Fruit fly (Drosophila melanogaster) whole organism, embryonic: ENCODE data around the gene RpL35.

Source experiments
- Abd-B ChIP-seq: fragments of 200-800 bp; sonication (Bioruptor generic); optimal IDR thresholded peaks from 2 replicates; lab custom pipeline; 2018; ENCODE audit warnings: missing biosample characterization, mild to moderate bottlenecking, missing genetic modification characterization, moderate library complexity
- Atf-2 ChIP-seq: fragments of 200-800 bp; sonication (Bioruptor generic); optimal IDR thresholded peaks from 2 replicates; lab custom pipeline; 2016; ENCODE audit warnings: missing biosample characterization, missing genetic modification characterization
- Awh ChIP-seq: fragments of 200-800 bp; sonication (Bioruptor generic); IDR thresholded peaks from 2 replicates; pipeline ENCODE4, ENCODE4 v1.3.6; 2022; ENCODE audit warnings: missing biosample characterization, missing genetic modification characterization
- CG10959 ChIP-seq: fragments of 200-800 bp; sonication (Bioruptor generic); IDR thresholded peaks from 2 replicates; pipeline ENCODE4 v1.3.6; 2022; ENCODE audit warnings: missing biosample characterization, missing genetic modification characterization
- CG11247 ChIP-seq: fragments of 200-800 bp; sonication (Bioruptor generic); IDR thresholded peaks from 2 replicates; pipeline ENCODE4 v1.3.6; 2022; ENCODE audit warnings: missing biosample characterization, missing genetic modification characterization
- CG11456 ChIP-seq: fragments of 200-800 bp; sonication (Bioruptor generic); IDR thresholded peaks from 3 replicates; pipeline ENCODE4 v1.3.6; 2022; ENCODE audit warnings: missing biosample characterization, missing genetic modification characterization
- CG1233 ChIP-seq: fragments of 200-800 bp; sonication (Bioruptor generic); optimal IDR thresholded peaks from 4 replicates; lab custom pipeline; 2018; ENCODE audit warnings: missing biosample characterization, mild to moderate bottlenecking, missing genetic modification characterization
- CG13775 ChIP-seq: fragments of 200-800 bp; sonication (Bioruptor generic); optimal IDR thresholded peaks from 3 replicates; lab custom pipeline; 2017; ENCODE audit warnings: missing biosample characterization, mild to moderate bottlenecking, missing genetic modification characterization
- CG17802 ChIP-seq: fragments of 200-800 bp; sonication (Bioruptor generic); optimal IDR thresholded peaks from 2 replicates; lab custom pipeline; 2018; ENCODE audit warnings: missing biosample characterization, mild to moderate bottlenecking, missing genetic modification characterization, moderate library complexity
- CG17912 ChIP-seq: fragments of 200-800 bp; sonication (Bioruptor generic); optimal IDR thresholded peaks from 2 replicates; lab custom pipeline; 2018; ENCODE audit warnings: missing biosample characterization, mild to moderate bottlenecking, missing genetic modification characterization
- CG18476 ChIP-seq: fragments of 200-800 bp; sonication (Bioruptor generic); optimal IDR thresholded peaks from 2 replicates; lab custom pipeline; 2016; ENCODE audit warnings: missing biosample characterization, mild to moderate bottlenecking, missing genetic modification characterization
- CG18764 ChIP-seq: fragments of 200-800 bp; sonication (Bioruptor generic); optimal IDR thresholded peaks from 3 replicates; lab custom pipeline; 2016; ENCODE audit warnings: missing biosample characterization, missing genetic modification characterization
- CG2120 ChIP-seq: fragments of 200-800 bp; sonication (Bioruptor generic); optimal IDR thresholded peaks from 3 replicates; lab custom pipeline; 2016; ENCODE audit warnings: missing biosample characterization, missing genetic modification characterization
- CG34224 ChIP-seq: fragments of 200-800 bp; sonication (Bioruptor generic); IDR thresholded peaks from 3 replicates; pipeline ENCODE4 v1.3.6; 2022; ENCODE audit warnings: missing biosample characterization, missing genetic modification characterization; ENCODE audit not compliant: partially characterized antibody
- CG6175 ChIP-seq: fragments of 200-800 bp; sonication (Bioruptor generic); IDR thresholded peaks from 3 replicates; pipeline ENCODE4 v1.3.6; 2022; ENCODE audit warnings: missing biosample characterization, missing genetic modification characterization
- CG6854 ChIP-seq: fragments of 200-800 bp; sonication (Bioruptor generic); optimal IDR thresholded peaks from 3 replicates; lab custom pipeline; 2017; ENCODE audit warnings: missing biosample characterization, mild to moderate bottlenecking, missing genetic modification characterization
- CG8089 ChIP-seq: fragments of 200-800 bp; sonication (Bioruptor generic); optimal IDR thresholded peaks from 3 replicates; lab custom pipeline; 2016; ENCODE audit warnings: missing biosample characterization, missing genetic modification characterization
- CG8281 ChIP-seq: fragments of 200-800 bp; sonication (Bioruptor generic); optimal IDR thresholded peaks from 2 replicates; lab custom pipeline; 2018; ENCODE audit warnings: missing biosample characterization, mild to moderate bottlenecking, missing genetic modification characterization, moderate library complexity
- CkIIα-i1 ChIP-seq: fragments of 200-800 bp; sonication (Bioruptor generic); IDR thresholded peaks from 2 replicates; pipeline ENCODE4 v1.3.6; 2022; ENCODE audit warnings: missing biosample characterization, missing genetic modification characterization
- Doc2 ChIP-seq: fragments of 200-800 bp; sonication (Bioruptor generic); IDR thresholded peaks from 2 replicates; pipeline ENCODE4 v1.3.6; 2022; ENCODE audit warnings: missing biosample characterization, missing genetic modification characterization
- Drgx ChIP-seq: fragments of 200-800 bp; sonication (Bioruptor generic); IDR thresholded peaks from 2 replicates; pipeline ENCODE4 v1.3.6; 2022; ENCODE audit warnings: missing biosample characterization, missing genetic modification characterization
- ERR ChIP-seq: fragments of 200-800 bp; sonication (Bioruptor generic); optimal IDR thresholded peaks from 2 replicates; lab custom pipeline; 2016; ENCODE audit warnings: missing biosample characterization, missing genetic modification characterization
- Elba2 ChIP-seq: fragments of 200-800 bp; sonication (Bioruptor generic); optimal IDR thresholded peaks from 3 replicates; lab custom pipeline; 2016; ENCODE audit warnings: missing biosample characterization, missing genetic modification characterization
- MTF-1 ChIP-seq: fragments of 200-800 bp; sonication (Bioruptor generic); optimal IDR thresholded peaks from 2 replicates; lab custom pipeline; 2018; ENCODE audit warnings: missing biosample characterization, mild to moderate bottlenecking, missing genetic modification characterization, borderline replicate concordance
- Nf-YC ChIP-seq: fragments of 200-800 bp; optimal IDR thresholded peaks from 3 replicates; lab custom pipeline; 2019; ENCODE audit warnings: missing biosample characterization, mild to moderate bottlenecking, missing genetic modification characterization, moderate library complexity
- Rfx ChIP-seq: fragments of 200-800 bp; sonication (Bioruptor generic); IDR thresholded peaks from 2 replicates; pipeline ENCODE4 v1.3.6; 2022; ENCODE audit warnings: missing biosample characterization, missing genetic modification characterization
- Sox100B ChIP-seq: fragments of 200-800 bp; sonication (Bioruptor generic); optimal IDR thresholded peaks from 3 replicates; lab custom pipeline; 2018; ENCODE audit warnings: missing biosample characterization, mild to moderate bottlenecking, missing genetic modification characterization
- Ssrp ChIP-seq: fragments of 200-800 bp; sonication (Bioruptor generic); optimal IDR thresholded peaks from 2 replicates; lab custom pipeline; 2018; ENCODE audit warnings: missing biosample characterization, mild to moderate bottlenecking, missing genetic modification characterization, moderate library complexity
- Tbp ChIP-seq: fragments of >200 bp; optimal IDR thresholded peaks from 2 replicates; lab custom pipeline; 2018; ENCODE audit warnings: missing biosample characterization, missing genetic modification characterization
- Xbp1 ChIP-seq: fragments of 200-800 bp; sonication (Bioruptor generic); optimal IDR thresholded peaks from 3 replicates; lab custom pipeline; 2016; ENCODE audit warnings: missing biosample characterization, mild to moderate bottlenecking, missing genetic modification characterization
- bcd ChIP-seq: fragments of 200-800 bp; sonication (Bioruptor generic); optimal IDR thresholded peaks from 2 replicates; lab custom pipeline; 2017; ENCODE audit warnings: missing biosample characterization, mild to moderate bottlenecking, missing genetic modification characterization
- bsh ChIP-seq, 2 experiments: fragments of 200-800 bp; sonication (Bioruptor generic); optimal IDR thresholded peaks; 2 replicates each; lab custom pipeline; 2017 to 2018; ENCODE audit warnings: mild to moderate bottlenecking in 2 of 2, missing biosample characterization in 2 of 2, missing genetic modification characterization in 2 of 2, moderate library complexity in 1 of 2
- btn ChIP-seq: fragments of 200-800 bp; sonication (Bioruptor generic); optimal IDR thresholded peaks from 2 replicates; lab custom pipeline; 2016; ENCODE audit warnings: missing biosample characterization, missing genetic modification characterization
- dimm ChIP-seq: fragments of 200-800 bp; sonication (Bioruptor generic); IDR thresholded peaks from 2 replicates; pipeline ENCODE4 v1.3.6; 2022; ENCODE audit warnings: missing biosample characterization, missing genetic modification characterization
- disco-r ChIP-seq: fragments of 200-800 bp; sonication (Bioruptor generic); optimal IDR thresholded peaks from 2 replicates; lab custom pipeline; 2016; ENCODE audit warnings: missing biosample characterization, missing genetic modification characterization
- dpn ChIP-seq, 2 experiments: fragments of 200-800 bp; sonication (Bioruptor generic); optimal IDR thresholded peaks; 3 replicates each; lab custom pipeline; 2016; ENCODE audit warnings: missing biosample characterization in 2 of 2, missing genetic modification characterization in 2 of 2
- esg ChIP-seq: fragments of 200-800 bp; sonication (Bioruptor generic); conservative IDR thresholded peaks from 2 replicates; pipeline ENCODE4 v1.3.6; 2022; ENCODE audit warnings: missing biosample characterization, missing genetic modification characterization
- eyg ChIP-seq: fragments of 200-800 bp; sonication (Bioruptor generic); optimal IDR thresholded peaks from 3 replicates; lab custom pipeline; 2016; ENCODE audit warnings: missing biosample characterization, missing genetic modification characterization
- pho ChIP-seq: fragments of 200-800 bp; sonication (Bioruptor generic); optimal IDR thresholded peaks from 2 replicates; lab custom pipeline; 2016; ENCODE audit warnings: missing biosample characterization, missing genetic modification characterization
- pzg ChIP-seq: fragments of 200-800 bp; sonication (Bioruptor generic); optimal IDR thresholded peaks from 3 replicates; lab custom pipeline; 2018; ENCODE audit warnings: missing biosample characterization, mild to moderate bottlenecking, missing genetic modification characterization, moderate library complexity
- ranshi ChIP-seq: fragments of 200-800 bp; sonication (Bioruptor generic); IDR thresholded peaks from 2 replicates; pipeline ENCODE4 v1.3.6; 2022; ENCODE audit warnings: missing biosample characterization, missing genetic modification characterization
- salm ChIP-seq: fragments of 200-800 bp; sonication (Bioruptor generic); optimal IDR thresholded peaks from 2 replicates; lab custom pipeline; 2018; ENCODE audit warnings: missing biosample characterization, mild to moderate bottlenecking, missing genetic modification characterization
- sr ChIP-seq: fragments of 200-800 bp; sonication (Bioruptor generic); IDR thresholded peaks from 3 replicates; pipeline ENCODE4 v1.3.6; 2022; ENCODE audit warnings: missing biosample characterization, missing genetic modification characterization
- tna ChIP-seq: fragments of 200-800 bp; sonication (Bioruptor generic); IDR thresholded peaks from 2 replicates; pipeline ENCODE4 v1.3.6; 2022; ENCODE audit warnings: missing biosample characterization, missing genetic modification characterization; ENCODE audit not compliant: partially characterized antibody
- trh ChIP-seq: fragments of 200-800 bp; sonication (Bioruptor generic); optimal IDR thresholded peaks from 2 replicates; lab custom pipeline; 2016; ENCODE audit warnings: missing biosample characterization, missing genetic modification characterization
- tup ChIP-seq: fragments of 200-800 bp; sonication (Bioruptor generic); optimal IDR thresholded peaks from 2 replicates; lab custom pipeline; 2016; ENCODE audit warnings: missing biosample characterization, mild to moderate bottlenecking, missing genetic modification characterization, moderate library complexity
- wek ChIP-seq: fragments of 200-800 bp; sonication (Bioruptor generic); optimal IDR thresholded peaks from 3 replicates; lab custom pipeline; 2018; ENCODE audit warnings: missing biosample characterization, mild to moderate bottlenecking, missing genetic modification characterization, moderate library complexity
- zfh1 ChIP-seq: fragments of 200-800 bp; sonication (Bioruptor generic); IDR thresholded peaks from 3 replicates; pipeline ENCODE4 v1.3.6; 2022; ENCODE audit warnings: missing biosample characterization, missing genetic modification characterization
- zfh2 ChIP-seq: fragments of 200-800 bp; sonication (Bioruptor generic); optimal IDR thresholded peaks from 2 replicates; lab custom pipeline; 2016; ENCODE audit warnings: missing biosample characterization, missing genetic modification characterization

RpL35 gene

dm6 chrX:5677400-5678177 is 5.4 kb downstream of the RpL35 start (continued):
- TF ChIP-seq CG8089 (GFP tag; lab: Kevin White, UChicago) (peak; percentile 94), eyg (GFP tag; lab: Kevin White, UChicago) (peak; percentile 94), Awh (GFP tag; lab: Robert Waterston, UW) (peak; percentile 97), ERR (GFP tag; lab: Kevin White, UChicago) (peak; percentile 80), CkIIα-i1 (GFP tag; lab: Robert Waterston, UW) (peak; percentile 59; the same call in 1 of the 2 replicates), CG11247 (peak; percentile 93), tup (GFP tag; lab: Kevin White, UChicago) (peak; percentile 91), CG13775 (GFP tag; lab: Kevin White, UChicago) (peak; percentile 64), Tbp (GFP tag; lab: Kevin White, UChicago) (no peak), CG6854 (peak; percentile 93), CG1233 (GFP tag; lab: Kevin White, UChicago) (peak; percentile 98), CG11456 (peak; percentile 91), esg (no peak), ranshi (GFP tag; lab: Robert Waterston, UW) (peak; percentile 90), btn (peak; percentile 88), zfh1 (GFP tag; lab: Robert Waterston, UW) (peak; percentile 94), Nf-YC (tag; lab: Kevin White, UChicago) (peak; percentile 77), MTF-1 (peak; percentile 98), CG8281 (tag; lab: Kevin White, UChicago) (peak; percentile 90), dimm (GFP tag; lab: Robert Waterston, UW) (no peak), CG34224 (GFP tag; lab: Robert Waterston, UW) (no peak), Atf-2 (GFP tag; lab: Kevin White, UChicago) (peak; percentile 88), salm (tag; lab: Kevin White, UChicago) (peak; percentile 94), zfh2 (GFP tag; lab: Kevin White, UChicago) (no peak), Elba2 (no peak), Doc2 (GFP tag; lab: Robert Waterston, UW) (no peak), bcd (GFP tag; lab: Kevin White, UChicago) (peak; percentile 87), dpn (GFP tag; optimal IDR thresholded peaks at IDR 0.05; lab: Kevin White, UChicago) (peak; percentile 75 to 89), Xbp1 (peak; percentile 60), sr (peak; percentile 83), Drgx (no peak; the same call in 1 of the 2 replicates), CG18476 (GFP tag; lab: Kevin White, UChicago) (peak; percentile 93), CG2120 (GFP tag; lab: Kevin White, UChicago) (peak; percentile 65), CG6175 (GFP tag; lab: Robert Waterston, UW) (peak; percentile 86), CG10959 (GFP tag; lab: Robert Waterston, UW) (peak; percentile 79), bsh (GFP tag; optimal IDR thresholded peaks at IDR 0.05; lab: Kevin White, UChicago) (peak in 1 of 2 experiments; percentile 95), pho (GFP tag; lab: Kevin White, UChicago) (peak; percentile 74), CG18764 (GFP tag; lab: Kevin White, UChicago) (peak; percentile 91), trh (GFP tag; lab: Kevin White, UChicago) (peak; percentile 93), pzg (GFP tag; lab: Kevin White, UChicago) (peak; percentile 16), CG17802 (peak; percentile 55), disco-r (GFP tag; lab: Kevin White, UChicago) (peak; percentile 84), Sox100B (GFP tag; lab: Kevin White, UChicago) (peak; percentile 95), wek (GFP tag; lab: Kevin White, UChicago) (peak; percentile 97), Rfx (GFP tag; lab: Robert Waterston, UW) (peak; percentile 91), Ssrp (tag; lab: Kevin White, UChicago) (peak; percentile 14), Abd-B (GFP tag; lab: Kevin White, UChicago) (peak; percentile 38), CG17912 (GFP tag; lab: Kevin White, UChicago) (peak; percentile 98), tna (GFP tag; lab: Robert Waterston, UW) (no peak)
